Worm (Caenorhabditis elegans): Measurements from ENCODE around the gene kynu-1.
A peak's percentile ranks its signal among the peaks of the same experiment; 100 is the strongest.

Gene kynu-1

DNA sequence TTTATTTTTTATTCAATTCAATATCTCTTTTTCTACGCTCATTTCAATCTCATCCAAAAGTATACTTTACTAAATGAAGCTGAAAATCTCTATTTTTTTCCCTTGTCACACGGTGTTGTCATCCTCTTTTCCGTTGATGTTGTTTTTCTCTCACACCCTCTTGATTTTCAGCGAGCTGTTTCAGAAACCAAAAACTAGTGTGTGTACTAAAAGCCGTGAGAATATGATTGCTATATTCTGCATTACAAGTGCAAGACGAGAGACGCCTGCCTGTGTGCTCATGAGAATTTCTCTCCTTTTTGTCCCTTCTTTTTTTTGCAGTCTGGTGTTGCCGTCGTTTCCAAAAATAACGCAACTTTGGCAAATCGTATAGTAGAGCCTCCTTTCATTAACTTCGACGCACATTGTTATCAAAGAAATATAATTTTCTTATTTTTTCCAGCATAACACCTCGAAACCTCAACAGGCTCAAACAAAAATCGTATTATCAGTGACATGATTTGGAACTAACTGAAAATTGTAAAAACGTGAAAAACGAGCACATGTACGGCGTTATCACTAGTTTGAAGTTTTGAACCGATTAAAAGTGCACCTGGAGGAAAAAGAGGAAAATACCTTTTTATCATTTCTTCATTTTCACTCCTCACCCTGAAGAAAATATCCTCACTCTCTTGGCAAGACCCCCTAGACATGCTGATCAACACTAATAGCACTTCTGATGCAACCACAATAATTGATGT is 9.1 kb upstream of the kynu-1 start, which contains the start of gene C15H9.2:
Gene C15H9.2, plus strand, starts transcription at position 441 of the 740 bp plus-strand sequence.
- TF ChIP-seq swsn-7 (tag; optimal IDR thresholded peaks at IDR 0.05) (no peak), Y116A8C.19 (tag; optimal IDR thresholded peaks at IDR 0.05; ENCODE audit: borderline replicate concordance) (no peak), elt-2 (tag; optimal IDR thresholded peaks at IDR 0.05) (peak; percentile 56), fkh-8 (tag; optimal IDR thresholded peaks at IDR 0.05) (peak; percentile 53), lin-14 (GFP tag; optimal IDR thresholded peaks at IDR 0.05) (peak; percentile 20), ceh-8 (GFP tag; optimal IDR thresholded peaks at IDR 0.05) (peak; percentile 14), nhr-77 (tag; optimal IDR thresholded peaks at IDR 0.05) (no peak), ama-1 (optimal IDR thresholded peaks at IDR 0.05) (no peak), snu-23 (GFP tag; optimal IDR thresholded peaks at IDR 0.05) (no peak)

DNA sequence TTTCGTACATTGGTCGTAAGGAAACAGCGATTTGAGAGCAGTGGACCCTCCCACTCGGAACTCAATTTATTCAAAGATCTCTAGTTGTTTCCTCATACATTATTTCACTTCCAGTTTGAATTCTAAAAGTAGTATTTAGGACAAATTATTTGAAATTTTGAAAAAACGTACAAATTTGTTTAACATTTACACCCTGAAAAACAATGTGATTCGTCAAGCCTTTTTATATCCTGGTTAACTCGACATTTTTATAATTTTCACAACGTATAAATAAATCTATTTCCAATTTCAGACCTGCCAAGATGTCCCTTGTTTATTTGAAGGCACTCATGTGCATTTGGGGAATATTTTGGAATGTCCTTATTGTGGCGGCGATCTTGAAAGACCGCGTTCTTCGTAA is 6.4 kb upstream of the kynu-1 start, which contains the start of gene C15H9.3:
Gene C15H9.3, plus strand, starts transcription at position 301 of the 400 bp plus-strand sequence.
- TF ChIP-seq dsc-1 (tag; optimal IDR thresholded peaks at IDR 0.05), result no peak
- TF ChIP-seq lin-35 (GFP tag; optimal IDR thresholded peaks at IDR 0.05), result no peak
- TF ChIP-seq lin-15B (tag; optimal IDR thresholded peaks at IDR 0.05), result no peak

DNA sequence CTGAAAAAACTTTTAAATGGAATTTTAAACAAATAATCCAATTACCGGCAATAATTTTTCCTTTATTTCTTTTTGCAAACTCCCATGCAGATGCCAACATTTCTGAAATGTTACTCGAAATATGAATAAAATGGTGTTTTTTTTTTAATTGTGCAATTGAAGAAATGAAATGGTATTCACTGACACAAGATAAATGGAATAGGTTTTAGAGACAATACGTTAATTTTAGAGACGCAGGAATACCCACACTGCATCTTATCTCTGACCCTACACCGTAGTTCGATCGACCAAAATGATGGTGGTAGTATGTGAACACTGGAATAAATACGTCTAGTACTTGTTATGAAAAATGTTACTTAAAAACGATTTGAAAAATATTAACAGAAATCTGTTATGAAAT is 3.7 kb upstream of the kynu-1 start, which contains the start of gene prx-3:
Gene prx-3, minus strand, starts transcription at position 101 of the 400 bp plus-strand sequence.
- TF ChIP-seq unc-98 (GFP tag; IDR thresholded peaks at IDR 0.05), result no peak
- no peak for TF ChIP-seq skn-1 (tag; optimal IDR thresholded peaks at IDR 0.05)
- no peak for TF ChIP-seq efl-1 (optimal IDR thresholded peaks at IDR 0.05)
- TF ChIP-seq efl-1 (GFP tag; optimal IDR thresholded peaks at IDR 0.05 in 1 of 2), result no peak
- no peak for TF ChIP-seq C04F5.9 (tag; optimal IDR thresholded peaks at IDR 0.05)
- TF ChIP-seq nhr-84 (tag; optimal IDR thresholded peaks at IDR 0.05), result no peak
- TF ChIP-seq nhr-28 (tag; optimal IDR thresholded peaks at IDR 0.05), result no peak
- peak; percentile 46 for TF ChIP-seq nhr-20 (tag; optimal IDR thresholded peaks at IDR 0.05)

DNA sequence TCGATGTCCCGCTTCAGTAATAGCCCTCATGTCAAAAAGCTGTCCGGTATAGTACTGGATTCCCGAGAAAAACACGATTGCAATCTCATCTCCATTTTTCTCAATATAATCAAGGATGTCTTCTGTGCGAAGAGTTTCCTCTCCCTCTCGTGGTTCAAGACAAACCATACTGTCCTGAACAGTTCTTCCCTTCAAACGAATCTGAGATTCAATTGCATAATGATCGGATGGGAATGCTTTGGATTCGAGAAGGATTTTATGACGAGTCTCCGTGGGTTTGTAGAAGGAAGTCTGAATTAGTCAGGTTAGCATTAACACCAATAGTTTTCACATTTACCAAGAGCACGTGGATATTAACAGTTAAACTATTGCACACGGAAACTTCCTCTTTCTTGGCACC is 1.2 kb downstream of the kynu-1 start:
- TF ChIP-seq nhr-77 (tag; optimal IDR thresholded peaks at IDR 0.05) (no peak), tlp-1 (tag; optimal IDR thresholded peaks at IDR 0.05) (no peak), pax-3 (tag; optimal IDR thresholded peaks at IDR 0.05) (no peak), ceh-90 (tag; optimal IDR thresholded peaks at IDR 0.05) (no peak), lin-15B (tag; optimal IDR thresholded peaks at IDR 0.05) (no peak), ztf-4 (tag; optimal IDR thresholded peaks at IDR 0.05) (no peak), egl-27 (tag; optimal IDR thresholded peaks at IDR 0.05) (no peak), hlh-4 (tag; optimal IDR thresholded peaks at IDR 0.05) (no peak), aly-2 (tag; optimal IDR thresholded peaks at IDR 0.05) (no peak), ztf-11 (tag; optimal IDR thresholded peaks at IDR 0.05) (no peak), mdl-1 (tag; optimal IDR thresholded peaks at IDR 0.05) (no peak), vab-15 (tag; optimal IDR thresholded peaks at IDR 0.05) (no peak)

DNA sequence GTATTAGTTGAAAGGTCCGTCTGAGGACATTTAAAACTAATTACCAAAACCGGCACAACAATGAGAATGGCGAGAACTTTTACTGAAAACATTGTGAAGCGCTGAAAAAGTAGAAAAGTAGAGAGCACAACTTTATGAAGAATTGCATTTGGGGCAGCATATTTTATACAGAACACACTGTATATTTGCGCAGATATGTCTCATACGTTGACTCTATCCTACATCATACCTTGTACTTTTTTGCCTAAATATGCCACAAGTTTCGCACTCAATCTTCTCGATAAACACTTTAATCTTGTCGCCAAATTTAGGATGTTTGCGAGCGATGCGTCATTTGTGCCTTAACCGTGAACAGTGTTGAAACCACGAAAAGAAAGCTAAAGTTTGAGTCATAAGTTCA is 5.8 kb downstream of the kynu-1 start, which contains the start of gene C15H9.11:
Gene C15H9.11, minus strand, starts transcription at position 101 of the 400 bp plus-strand sequence.
- no peak for TF ChIP-seq lir-3 (tag; optimal IDR thresholded peaks at IDR 0.05; ENCODE audit: poor library complexity)
- TF ChIP-seq snu-23 (GFP tag; optimal IDR thresholded peaks at IDR 0.05), result no peak
- TF ChIP-seq aha-1 (tag; optimal IDR thresholded peaks at IDR 0.05), result no peak
- no peak for TF ChIP-seq ceh-90 (tag; optimal IDR thresholded peaks at IDR 0.05)
- TF ChIP-seq nhr-71 (tag; optimal IDR thresholded peaks at IDR 0.05), result no peak
- no peak for TF ChIP-seq fkh-10 (GFP tag; optimal IDR thresholded peaks at IDR 0.05)
- no peak for TF ChIP-seq lin-15B (tag; optimal IDR thresholded peaks at IDR 0.05)
- TF ChIP-seq ces-1 (GFP tag; optimal IDR thresholded peaks at IDR 0.05), result no peak
- no peak for TF ChIP-seq sox-4 (tag; optimal IDR thresholded peaks at IDR 0.05)

Data from whole organism, L1 larva.